Worm (Caenorhabditis elegans) whole organism, L1 larva: ENCODE measurements around the gene scav-2.

Experiments
- C34B4.2 ChIP-seq: sonication (generic microtip); optimal IDR thresholded peaks from 2 replicates; lab custom pipeline; 2017; ENCODE audit warnings: mild to moderate bottlenecking, missing genetic modification characterization, missing compliant biosample characterization
- aha-1 ChIP-seq: fragments of 150-350 bp; optimal IDR thresholded peaks from 2 replicates; lab custom pipeline; 2014; ENCODE audit warnings: missing biosample characterization, missing genetic modification characterization
- alr-1 ChIP-seq: fragments of 200-800 bp; sonication (Bioruptor generic); optimal IDR thresholded peaks from 2 replicates; lab custom pipeline; 2018; ENCODE audit warnings: borderline replicate concordance, mild to moderate bottlenecking, missing genetic modification characterization, missing compliant biosample characterization
- ama-1 ChIP-seq: fragments of 150-350 bp; optimal IDR thresholded peaks from 2 replicates; lab custom pipeline; 2014
- blmp-1 ChIP-seq: fragments of 150-350 bp; optimal IDR thresholded peaks from 2 replicates; lab custom pipeline; 2014; ENCODE audit warnings: missing biosample characterization, missing genetic modification characterization
- ceh-63 ChIP-seq: fragments of 200-800 bp; sonication (Bioruptor generic); optimal IDR thresholded peaks from 2 replicates; lab custom pipeline; 2018; ENCODE audit warnings: mild to moderate bottlenecking, missing genetic modification characterization, missing compliant biosample characterization
- ceh-82 ChIP-seq, 3 experiments: fragments of 150-350 bp in 1 of 3; sonication (generic microtip) in 2 of 3; optimal IDR thresholded peaks; 2 replicates each; lab custom pipeline; 2014 to 2017; ENCODE audit warnings: missing biosample characterization in 3 of 3, missing genetic modification characterization in 3 of 3
- ceh-88 ChIP-seq: fragments of 200-800 bp; sonication (Bioruptor generic); IDR thresholded peaks from 2 replicates; pipeline ENCODE4 v1.3.6; 2022; ENCODE audit warnings: missing genetic modification characterization, missing compliant biosample characterization
- ceh-90 ChIP-seq: sonication (generic microtip); optimal IDR thresholded peaks from 2 replicates; lab custom pipeline; 2016; ENCODE audit warnings: missing genetic modification characterization, missing compliant biosample characterization
- dpl-1 ChIP-seq, 3 experiments: fragments of 150-350 bp in 2 of 3; sonication (generic microtip) in 1 of 3; optimal IDR thresholded peaks; 2 replicates each; lab custom pipeline; 2014 to 2017; ENCODE audit warnings: missing biosample characterization in 3 of 3, missing genetic modification characterization in 3 of 3, missing genetic modification reagents in 3 of 3
- efl-1 ChIP-seq, 4 experiments: fragments of 150-350 bp; optimal IDR thresholded peaks in 3 of 4; peaks in 1 of 4; 1 replicate in 1 of 4; 2 replicates in 3 of 4; lab custom pipeline; 2014; ENCODE audit warnings: missing biosample characterization in 2 of 4, missing genetic modification characterization in 2 of 4, missing genetic modification reagents in 2 of 4
- egl-13 ChIP-seq: sonication (generic microtip); optimal IDR thresholded peaks from 2 replicates; lab custom pipeline; 2016; ENCODE audit warnings: missing genotype, missing genetic modification reagents, missing genetic modification characterization, missing compliant biosample characterization
- egl-27 ChIP-seq, 2 experiments: fragments of 150-350 bp in 1 of 2; sonication (generic microtip); optimal IDR thresholded peaks; 3 replicates each; lab custom pipeline; 2017 to 2018; ENCODE audit warnings: missing biosample characterization in 2 of 2, missing genetic modification characterization in 2 of 2, missing genetic modification reagents in 2 of 2
- elt-3 ChIP-seq, 6 experiments: fragments of 150-350 bp in 1 of 6; sonication (generic microtip); optimal IDR thresholded peaks; 2 replicates each; lab custom pipeline; 2017 to 2018; ENCODE audit warnings: missing biosample characterization in 6 of 6, missing genetic modification characterization in 6 of 6, inconsistent platforms in 1 of 6
- ets-5 ChIP-seq: fragments of 200-800 bp; sonication (Bioruptor generic); IDR thresholded peaks from 2 replicates; pipeline ENCODE4 v1.3.6; 2022; ENCODE audit warnings: missing genetic modification characterization, missing compliant biosample characterization
- fkh-10 ChIP-seq: sonication (generic microtip); optimal IDR thresholded peaks from 2 replicates; lab custom pipeline; 2017; ENCODE audit warnings: missing biosample characterization, missing genetic modification reagents, missing genetic modification characterization
- fkh-4 ChIP-seq: sonication (generic microtip); optimal IDR thresholded peaks from 2 replicates; lab custom pipeline; 2016; ENCODE audit warnings: missing compliant biosample characterization, missing genetic modification characterization, borderline replicate concordance
- fkh-8 ChIP-seq: sonication (generic microtip); optimal IDR thresholded peaks from 2 replicates; lab custom pipeline; 2016; ENCODE audit warnings: mild to moderate bottlenecking, missing genetic modification characterization, missing compliant biosample characterization
- fos-1 ChIP-seq: fragments of 150-350 bp; optimal IDR thresholded peaks from 2 replicates; lab custom pipeline; 2014; ENCODE audit warnings: missing biosample characterization, missing genetic modification characterization
- grh-1 ChIP-seq: fragments of 200-800 bp; sonication (Bioruptor generic); IDR thresholded peaks from 2 replicates; pipeline ENCODE4 v1.3.6; 2022; ENCODE audit warnings: missing genetic modification reagents, missing genetic modification characterization, missing compliant biosample characterization
- hlh-4 ChIP-seq: sonication (generic microtip); optimal IDR thresholded peaks from 2 replicates; lab custom pipeline; 2016; ENCODE audit warnings: mild to moderate bottlenecking, missing genetic modification characterization, missing compliant biosample characterization
- lin-13 ChIP-seq: fragments of 150-350 bp; optimal IDR thresholded peaks from 2 replicates; lab custom pipeline; 2014; ENCODE audit warnings: missing biosample characterization, missing genetic modification reagents, missing genetic modification characterization
- lin-14 ChIP-seq: fragments of 200-800 bp; sonication (Bioruptor generic); optimal IDR thresholded peaks from 2 replicates; lab custom pipeline; 2018; ENCODE audit warnings: mild to moderate bottlenecking, missing genetic modification characterization, moderate library complexity, missing compliant biosample characterization
- lin-35 ChIP-seq, 2 experiments: fragments of 150-350 bp; optimal IDR thresholded peaks; 2 replicates each; lab custom pipeline; 2014; ENCODE audit warnings: missing biosample characterization in 2 of 2, missing genetic modification characterization in 2 of 2, missing genetic modification reagents in 2 of 2
- lsy-2 ChIP-seq, 2 experiments: fragments of 150-350 bp; optimal IDR thresholded peaks; 2 replicates each; lab custom pipeline; 2014; ENCODE audit warnings: missing biosample characterization in 2 of 2, missing genetic modification characterization in 2 of 2
- mab-9 ChIP-seq: fragments of 200-800 bp; sonication (Bioruptor generic); IDR thresholded peaks from 2 replicates; pipeline ENCODE4 v1.3.6; 2022; ENCODE audit warnings: missing genetic modification reagents, missing genetic modification characterization, missing compliant biosample characterization
- mep-1 ChIP-seq: fragments of 150-350 bp; optimal IDR thresholded peaks from 2 replicates; lab custom pipeline; 2014; ENCODE audit warnings: missing biosample characterization, missing genetic modification characterization
- nhr-12 ChIP-seq: sonication (generic microtip); optimal IDR thresholded peaks from 2 replicates; lab custom pipeline; 2017; ENCODE audit warnings: missing biosample characterization, missing genetic modification characterization
- nhr-20 ChIP-seq: sonication (generic microtip); optimal IDR thresholded peaks from 2 replicates; lab custom pipeline; 2016; ENCODE audit warnings: mild to moderate bottlenecking, missing genetic modification characterization, missing compliant biosample characterization
- nhr-28 ChIP-seq: fragments of 150-350 bp; optimal IDR thresholded peaks from 2 replicates; lab custom pipeline; 2014; ENCODE audit warnings: missing biosample characterization, missing genetic modification characterization
- nhr-47 ChIP-seq: sonication (generic microtip); optimal IDR thresholded peaks from 2 replicates; lab custom pipeline; 2016; ENCODE audit warnings: mild to moderate bottlenecking, missing genetic modification characterization, moderate library complexity, missing compliant biosample characterization
- nhr-71 ChIP-seq: sonication (generic microtip); optimal IDR thresholded peaks from 2 replicates; lab custom pipeline; 2016; ENCODE audit warnings: mild to moderate bottlenecking, missing genetic modification characterization, moderate library complexity, missing compliant biosample characterization
- nhr-76 ChIP-seq: sonication (generic microtip); optimal IDR thresholded peaks from 2 replicates; lab custom pipeline; 2017; ENCODE audit warnings: missing biosample characterization, missing genetic modification characterization
- nhr-84 ChIP-seq: sonication (generic microtip); optimal IDR thresholded peaks from 2 replicates; lab custom pipeline; 2017; ENCODE audit warnings: missing biosample characterization, missing genetic modification characterization
- nhr-85 ChIP-seq: sonication (generic microtip); peaks from one replicate; lab custom pipeline; 2016; ENCODE audit warnings: missing genetic modification characterization, inconsistent platforms, missing compliant biosample characterization
- pag-3 ChIP-seq: sonication (generic microtip); optimal IDR thresholded peaks from 2 replicates; lab custom pipeline; 2017; ENCODE audit warnings: missing genetic modification characterization, mild to moderate bottlenecking, missing compliant biosample characterization, antibody characterized with exemption, borderline replicate concordance; ENCODE audit not compliant: insufficient read depth
- rnt-1 ChIP-seq: sonication (generic microtip); optimal IDR thresholded peaks from 2 replicates; lab custom pipeline; 2016; ENCODE audit warnings: mild to moderate bottlenecking, missing genetic modification characterization, moderate library complexity, missing compliant biosample characterization
- skn-1 ChIP-seq: fragments of 150-350 bp; optimal IDR thresholded peaks from 2 replicates; lab custom pipeline; 2014; ENCODE audit warnings: missing biosample characterization, missing genetic modification characterization
- snpc-4 ChIP-seq: fragments of 150-350 bp; optimal IDR thresholded peaks from 2 replicates; lab custom pipeline; 2014; ENCODE audit warnings: missing biosample characterization, missing genetic modification characterization
- snu-23 ChIP-seq: sonication (generic microtip); optimal IDR thresholded peaks from 2 replicates; lab custom pipeline; 2016; ENCODE audit warnings: missing genetic modification characterization, missing compliant biosample characterization
- sup-37 ChIP-seq: fragments of 200-800 bp; sonication (Bioruptor generic); optimal IDR thresholded peaks from 2 replicates; lab custom pipeline; 2018; ENCODE audit warnings: mild to moderate bottlenecking, missing genetic modification characterization, missing compliant biosample characterization
- swsn-7 ChIP-seq: sonication (generic microtip); optimal IDR thresholded peaks from 2 replicates; lab custom pipeline; 2016; ENCODE audit warnings: missing genetic modification characterization, missing compliant biosample characterization
- unc-130 ChIP-seq: fragments of 150-350 bp; optimal IDR thresholded peaks from 2 replicates; lab custom pipeline; 2017; ENCODE audit warnings: missing biosample characterization, missing genetic modification characterization, inconsistent platforms
- unc-30 ChIP-seq: sonication (generic microtip); optimal IDR thresholded peaks from 2 replicates; lab custom pipeline; 2017; ENCODE audit warnings: missing biosample characterization, missing genetic modification characterization
- xbp-1 ChIP-seq: sonication (generic microtip); optimal IDR thresholded peaks from 2 replicates; lab custom pipeline; 2016; ENCODE audit warnings: missing genetic modification characterization, missing compliant biosample characterization
- zag-1 ChIP-seq: fragments of 150-350 bp; optimal IDR thresholded peaks from 2 replicates; lab custom pipeline; 2014; ENCODE audit warnings: missing biosample characterization, missing genetic modification characterization

Gene scav-2

ce11 chrIII:13534704-13535103 lies 20.4 kb downstream of the scav-2 start:
- TF ChIP-seq dpl-1 (GFP tag; optimal IDR thresholded peaks at IDR 0.05; lab: Kevin White, UChicago), result peak in 1 of 3 experiments; percentile 22
- TF ChIP-seq blmp-1 (tag; lab: Kevin White, UChicago), result peak; percentile 49
- TF ChIP-seq nhr-71, result peak; percentile 33
- TF ChIP-seq nhr-85 (tag; lab: Kevin White, UChicago), result peak; percentile 82
- TF ChIP-seq lin-35 (GFP tag; optimal IDR thresholded peaks at IDR 0.05; lab: Kevin White, UChicago), result peak in 1 of 2 experiments; percentile 30
- TF ChIP-seq lin-14, result peak; percentile 67
- no peak for TF ChIP-seq nhr-76 (tag; lab: Kevin White, UChicago)
- TF ChIP-seq snu-23 (GFP tag; lab: Kevin White, UChicago), result peak; percentile 53
- peak in 1 of 6 experiments; percentile 43 for TF ChIP-seq elt-3 (tag; optimal IDR thresholded peaks at IDR 0.05; lab: Kevin White, UChicago)
- TF ChIP-seq grh-1 (GFP tag; lab: Robert Waterston, UW), result peak; percentile 66
- peak; percentile 30 for TF ChIP-seq nhr-20 (tag; lab: Kevin White, UChicago)
- TF ChIP-seq nhr-12, result no peak
- peak in 1 of 2 experiments; percentile 41 for TF ChIP-seq lsy-2 (tag; optimal IDR thresholded peaks at IDR 0.05; lab: Kevin White, UChicago)
- no peak for TF ChIP-seq ceh-90 (tag; lab: Kevin White, UChicago)
- peak; percentile 12 to 34 for TF ChIP-seq efl-1 (optimal IDR thresholded peaks at IDR 0.05; lab: Kevin White, UChicago)
- no peak for TF ChIP-seq efl-1 (GFP tag; optimal IDR thresholded peaks at IDR 0.05 in 1 of 2; lab: Kevin White, UChicago)

ce11 chrIII:13530838-13531237 lies 24.3 kb downstream of the scav-2 start:
- TF ChIP-seq mab-9 (GFP tag; lab: Robert Waterston, UW), result no peak
- TF ChIP-seq aha-1 (tag; lab: Kevin White, UChicago), result no peak
- no peak for TF ChIP-seq sup-37 (GFP tag; lab: Kevin White, UChicago)
- no peak for TF ChIP-seq ceh-63 (GFP tag; lab: Kevin White, UChicago)
- no peak for TF ChIP-seq alr-1 (tag; lab: Kevin White, UChicago)
- TF ChIP-seq, all 84 proteins: peak for 0

- TF ChIP-seq lin-14, result peak; percentile 78
- TF ChIP-seq fkh-4 (tag; lab: Kevin White, UChicago), result no peak
- TF ChIP-seq efl-1 (optimal IDR thresholded peaks at IDR 0.05; lab: Kevin White, UChicago), result peak; percentile 87 to 89
- peak; percentile 87 to 98 for TF ChIP-seq efl-1 (GFP tag; optimal IDR thresholded peaks at IDR 0.05 in 1 of 2; lab: Kevin White, UChicago)
- peak; percentile 50 for TF ChIP-seq lin-13
- no peak for TF ChIP-seq nhr-28 (tag; lab: Kevin White, UChicago)
- peak; percentile 79 to 87 (median 85) for TF ChIP-seq dpl-1 (GFP tag; optimal IDR thresholded peaks at IDR 0.05; lab: Kevin White, UChicago)
- TF ChIP-seq ets-5 (GFP tag; lab: Robert Waterston, UW), result no peak
- no peak for TF ChIP-seq ceh-90 (tag; lab: Kevin White, UChicago)
- no peak for TF ChIP-seq snpc-4 (tag; lab: Kevin White, UChicago)
- TF ChIP-seq elt-3 (tag; optimal IDR thresholded peaks at IDR 0.05; lab: Kevin White, UChicago), result peak in 1 of 6 experiments; percentile 12
- TF ChIP-seq unc-130 (tag; lab: Kevin White, UChicago), result peak; percentile 77
- TF ChIP-seq egl-13, result no peak
- TF ChIP-seq ceh-88 (GFP tag; lab: Robert Waterston, UW), result no peak
- TF ChIP-seq nhr-85 (tag; lab: Kevin White, UChicago), result no peak
- TF ChIP-seq unc-30 (tag; lab: Kevin White, UChicago), result no peak
- TF ChIP-seq egl-27 (tag; optimal IDR thresholded peaks at IDR 0.05; lab: Kevin White, UChicago), result no peak
- TF ChIP-seq C34B4.2 (tag; lab: Kevin White, UChicago), result no peak
- no peak for TF ChIP-seq sup-37 (GFP tag; lab: Kevin White, UChicago)
- peak; percentile 71 to 79 for TF ChIP-seq lsy-2 (tag; optimal IDR thresholded peaks at IDR 0.05; lab: Kevin White, UChicago)
- peak; percentile 62 for TF ChIP-seq fkh-8
- TF ChIP-seq fos-1 (tag; lab: Kevin White, UChicago), result peak; percentile 9
- peak; percentile 51 for TF ChIP-seq xbp-1
- peak; percentile 98 for TF ChIP-seq blmp-1 (tag; lab: Kevin White, UChicago)
- peak; percentile 79 for TF ChIP-seq nhr-71
- TF ChIP-seq skn-1 (tag; lab: Kevin White, UChicago), result peak; percentile 62
- TF ChIP-seq nhr-84 (tag; lab: Kevin White, UChicago), result no peak
- no peak for TF ChIP-seq nhr-12
- TF ChIP-seq rnt-1 (tag; lab: Kevin White, UChicago), result peak; percentile 72
- TF ChIP-seq fkh-10 (GFP tag; lab: Kevin White, UChicago), result peak; percentile 16
- no peak for TF ChIP-seq hlh-4 (tag; lab: Kevin White, UChicago)
- TF ChIP-seq nhr-20 (tag; lab: Kevin White, UChicago), result peak; percentile 62
- peak; percentile 67 for TF ChIP-seq swsn-7
- peak; percentile 74 for TF ChIP-seq mep-1
- TF ChIP-seq pag-3, result no peak
- TF ChIP-seq nhr-47 (tag; lab: Kevin White, UChicago), result peak; percentile 80
- TF ChIP-seq ama-1 (lab: Kevin White, UChicago), result no peak
- no peak for TF ChIP-seq zag-1 (tag; lab: Kevin White, UChicago)
- TF ChIP-seq ceh-82 (tag; optimal IDR thresholded peaks at IDR 0.05; lab: Kevin White, UChicago), result peak; percentile 62 to 87 (median 70)
Observed at ce11 chrIII:13530017-13530416, 25.1 kb downstream of the scav-2 start.
